Worm (Caenorhabditis elegans): ENCODE data around the gene T28C12.2.

The T28C12.2 gene

ce11 chrV:6321733-6322198 is 7.2 kb upstream of the T28C12.2 start, which contains the start of gene T28C12.15:
Gene T28C12.15 (minus strand): TSS chrV:6321783.
- no peak for TF ChIP-seq odd-2 (tag; optimal IDR thresholded peaks at IDR 0.05)
- TF ChIP-seq zip-5 (tag; optimal IDR thresholded peaks at IDR 0.05) = no peak
- no peak for TF ChIP-seq ztf-16 (tag; optimal IDR thresholded peaks at IDR 0.05)
- TF ChIP-seq ama-1 (optimal IDR thresholded peaks at IDR 0.05) = no peak
- no peak for TF ChIP-seq dve-1 (tag; optimal IDR thresholded peaks at IDR 0.05)
- TF ChIP-seq ceh-14 (tag; optimal IDR thresholded peaks at IDR 0.05) = no peak

DNA sequence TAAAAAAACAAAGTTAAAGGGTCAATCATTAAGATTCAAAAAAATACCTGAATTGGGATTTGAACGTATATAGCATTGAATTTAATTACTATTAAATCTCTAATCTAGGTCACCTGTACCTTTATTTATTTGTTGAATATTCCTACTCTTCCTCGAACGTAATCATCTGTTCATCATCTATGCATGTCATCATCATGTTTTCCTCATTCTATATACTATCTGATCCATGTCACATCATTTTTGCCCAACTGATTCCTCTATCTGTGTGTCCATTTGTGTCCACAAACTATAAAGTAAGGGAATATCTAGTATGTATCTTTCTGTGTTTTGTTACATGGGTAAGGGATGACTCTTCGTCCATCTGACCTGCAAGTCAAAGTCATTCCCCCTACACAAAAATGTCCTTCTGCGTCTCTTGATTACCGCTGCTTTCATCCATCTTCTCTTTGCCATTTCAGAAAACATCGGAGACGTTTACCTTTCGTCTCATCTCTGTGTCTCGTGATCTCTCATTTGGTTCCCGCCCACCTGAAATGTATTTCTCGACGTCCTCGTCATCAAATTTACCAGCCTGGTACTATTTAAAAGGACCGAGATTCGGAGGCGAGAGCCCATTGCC is 6.1 kb upstream of the T28C12.2 start:
- no peak for TF ChIP-seq fkh-10 (GFP tag; optimal IDR thresholded peaks at IDR 0.05)
- no peak for TF ChIP-seq hlh-6 (tag; optimal IDR thresholded peaks at IDR 0.05)

DNA sequence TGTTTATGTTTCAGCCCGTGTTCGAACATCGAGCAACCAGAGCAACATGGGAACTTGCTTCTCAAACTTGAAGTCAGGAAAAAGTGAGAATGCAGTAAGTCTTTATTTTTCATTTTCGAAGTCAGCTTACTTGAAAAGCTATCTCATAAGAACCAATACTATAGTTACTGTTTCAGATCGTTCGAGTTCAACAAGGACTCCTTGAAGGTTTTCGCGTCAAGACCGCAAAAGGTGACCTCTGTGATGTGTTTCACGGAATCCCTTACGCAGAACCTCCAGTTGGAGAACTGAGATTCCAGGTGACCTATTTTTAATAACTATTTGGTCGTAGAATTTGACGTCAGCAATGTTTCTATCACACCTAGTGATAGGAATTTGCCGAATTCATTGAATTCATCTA is 5.4 kb upstream of the T28C12.2 start:
- TF ChIP-seq gmeb-2 (tag; optimal IDR thresholded peaks at IDR 0.05) (no peak), ceh-6 (GFP tag; optimal IDR thresholded peaks at IDR 0.05) (no peak), ceh-14 (tag; optimal IDR thresholded peaks at IDR 0.05) (no peak)

DNA sequence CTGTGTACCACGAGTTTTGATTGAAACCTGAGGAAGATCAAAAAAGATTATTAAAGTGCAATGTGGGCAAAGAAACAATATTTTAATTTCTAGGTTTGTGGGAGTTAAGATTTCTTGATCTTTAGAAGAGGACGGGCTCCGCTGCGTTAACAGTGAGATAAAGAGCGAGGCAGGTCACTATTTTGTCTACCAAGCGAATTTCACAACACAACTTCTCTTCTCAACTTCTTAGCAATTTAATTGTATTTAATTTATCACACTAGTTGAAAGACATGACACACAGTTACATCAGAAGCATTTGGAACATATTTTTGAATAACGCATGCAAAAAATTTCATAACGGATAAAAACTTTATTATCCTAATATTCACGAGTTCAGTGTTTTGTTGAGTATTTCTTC is 2.6 kb upstream of the T28C12.2 start:
- TF ChIP-seq hlh-13 (GFP tag; optimal IDR thresholded peaks at IDR 0.05) (no peak), zip-5 (tag; optimal IDR thresholded peaks at IDR 0.05) (no peak), hlh-15 (tag; optimal IDR thresholded peaks at IDR 0.05) (no peak), ztf-16 (tag; optimal IDR thresholded peaks at IDR 0.05) (no peak), ceh-9 (tag; optimal IDR thresholded peaks at IDR 0.05) (no peak)

DNA sequence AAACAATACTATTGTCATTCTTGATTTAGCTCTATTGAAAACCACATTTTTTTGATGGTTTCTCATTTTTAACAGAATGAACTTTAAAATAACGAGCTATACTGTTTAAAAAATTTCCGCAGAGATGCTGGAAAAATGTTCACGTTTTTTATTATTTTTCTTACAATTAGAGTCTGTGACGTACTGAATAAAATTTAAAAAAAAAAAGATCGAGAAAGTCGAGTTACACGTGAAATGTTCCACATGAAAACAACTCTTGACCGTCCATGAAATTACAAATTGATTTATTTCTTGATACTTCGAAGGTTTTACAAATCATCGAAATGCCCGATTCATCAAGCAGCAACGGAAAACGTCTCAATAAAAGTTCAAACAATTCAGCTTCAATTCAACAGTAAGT is 2.0 kb upstream of the T28C12.2 start, which contains the start of gene fbxa-202:
fbxa-202 (plus strand) TSS at position 301 of the 400 bp plus-strand sequence.
- TF ChIP-seq ceh-9 (tag; optimal IDR thresholded peaks at IDR 0.05) = no peak

DNA sequence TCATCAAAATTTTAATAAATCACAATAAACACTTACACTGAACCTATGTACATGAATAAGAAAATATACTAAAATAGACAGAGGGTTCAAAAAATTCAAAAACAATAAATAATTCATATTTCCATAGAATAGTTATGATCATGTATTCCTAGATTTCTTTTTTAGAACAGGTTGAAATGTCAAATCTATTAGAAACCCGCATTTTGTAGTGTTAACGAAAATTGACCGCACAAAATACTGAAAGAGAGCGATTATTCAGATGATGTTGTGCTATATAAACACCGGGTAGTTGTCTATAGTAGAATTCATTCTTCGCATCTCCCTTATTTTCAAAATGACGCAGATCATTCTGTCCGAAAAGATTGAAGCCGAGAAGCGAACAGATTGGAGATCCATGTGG is 2.6 kb downstream of the T28C12.2 start, which contains the start of gene T28C12.1:
T28C12.1 (plus strand) TSS at position 301 of the 400 bp plus-strand sequence.
- TF ChIP-seq madf-2 (tag; optimal IDR thresholded peaks at IDR 0.05) (no peak), ceh-24 (tag; optimal IDR thresholded peaks at IDR 0.05) (no peak), rnt-1 (tag; optimal IDR thresholded peaks at IDR 0.05) (no peak), sox-2 (GFP tag; IDR thresholded peaks at IDR 0.05) (no peak), tbx-2 (tag; optimal IDR thresholded peaks at IDR 0.05) (no peak), Y22D7AL.16 (tag; optimal IDR thresholded peaks at IDR 0.05) (no peak), lin-11 (tag; optimal IDR thresholded peaks at IDR 0.05) (no peak), sdc-2 (tag; optimal IDR thresholded peaks at IDR 0.05) (no peak), ceh-48 (tag; optimal IDR thresholded peaks at IDR 0.05) (no peak), pax-1 (tag; optimal IDR thresholded peaks at IDR 0.05) (no peak), K09A11.1 (tag; optimal IDR thresholded peaks at IDR 0.05; ENCODE audit: insufficient read depth) (no peak), npax-4 (tag; optimal IDR thresholded peaks at IDR 0.05) (no peak), lim-6 (tag; optimal IDR thresholded peaks at IDR 0.05) (no peak), unc-3 (GFP tag; conservative IDR thresholded peaks at IDR 0.05) (no peak), unc-3 (tag; optimal IDR thresholded peaks at IDR 0.05) (no peak), unc-42 (tag; optimal IDR thresholded peaks at IDR 0.05) (no peak), unc-55 (GFP tag; optimal IDR thresholded peaks at IDR 0.05) (no peak), hlh-15 (tag; optimal IDR thresholded peaks at IDR 0.05) (no peak), F13H6.1 (tag; optimal IDR thresholded peaks at IDR 0.05) (no peak), ets-4 (tag; optimal IDR thresholded peaks at IDR 0.05) (no peak), ceh-6 (GFP tag; optimal IDR thresholded peaks at IDR 0.05) (no peak)
